Fruit fly (Drosophila melanogaster): ENCODE results near the gene CG4570.

CG4570 gene

dm6 chr3R:10856618-10857017 is at the start of gene CG4570:
TSS of gene CG4570 (plus strand) at chr3R:10856807.
- no peak for TF ChIP-seq svp (GFP tag)
- TF ChIP-seq CG6808 (GFP tag; optimal IDR thresholded peaks at IDR 0.05): no peak
- TF ChIP-seq CG16779 (tag; optimal IDR thresholded peaks at IDR 0.05): no peak
- TF ChIP-seq esn (GFP tag; optimal IDR thresholded peaks at IDR 0.05): no peak
- TF ChIP-seq CG11294 (GFP tag; IDR thresholded peaks at IDR 0.05): no peak
- TF ChIP-seq CG3032 (tag; optimal IDR thresholded peaks at IDR 0.05): no peak
- no peak for TF ChIP-seq Ets21C (GFP tag; optimal IDR thresholded peaks at IDR 0.05)
- TF ChIP-seq pdm3 (GFP tag; optimal IDR thresholded peaks at IDR 0.05): no peak
- no peak for TF ChIP-seq OdsH (GFP tag; optimal IDR thresholded peaks at IDR 0.05)
- no peak for TF ChIP-seq eg (GFP tag; IDR thresholded peaks at IDR 0.05)
- TF ChIP-seq CG32006 (GFP tag; optimal IDR thresholded peaks at IDR 0.05): no peak
- no peak for TF ChIP-seq CG11762 (GFP tag; optimal IDR thresholded peaks at IDR 0.05; ENCODE audit: insufficient read depth)
- TF ChIP-seq Hr4 (GFP tag; optimal IDR thresholded peaks at IDR 0.05): no peak

DNA sequence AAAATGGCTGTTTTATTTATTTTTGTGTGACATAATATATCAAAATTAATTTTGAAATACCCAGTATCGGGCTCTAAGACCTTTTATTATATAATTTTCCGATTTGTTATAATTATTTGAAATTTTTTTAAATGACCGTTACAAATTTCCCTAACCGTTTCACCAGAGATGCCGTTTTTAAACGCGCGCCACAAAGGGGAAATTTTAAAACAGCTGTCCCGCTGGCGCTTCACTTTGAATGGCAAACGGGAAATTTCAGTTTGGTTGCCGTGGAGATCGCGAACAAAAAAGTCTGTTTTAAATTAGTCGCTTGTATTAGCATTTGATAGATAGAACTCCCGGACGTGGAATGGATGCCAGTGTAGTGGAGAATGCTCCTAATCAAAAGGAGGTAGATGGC is 41.6 kb upstream of the CG4570 start, which contains the start of the genes CG14693 and TTLL15:
Gene CG14693, minus strand, starts transcription at position 16 of the 400 bp plus-strand sequence.
Gene TTLL15, plus strand, starts transcription at position 257 of the 400 bp plus-strand sequence.
- TF ChIP-seq lz (GFP tag; optimal IDR thresholded peaks at IDR 0.05) (no peak), CG6163 (GFP tag; IDR thresholded peaks at IDR 0.05) (no peak), CG7368 (GFP tag; optimal IDR thresholded peaks at IDR 0.05) (no peak), acj6 (GFP tag; optimal IDR thresholded peaks at IDR 0.05) (no peak), salr (GFP tag; optimal IDR thresholded peaks at IDR 0.05) (no peak), Sox15 (GFP tag; optimal IDR thresholded peaks at IDR 0.05) (no peak), Lpt (GFP tag; optimal IDR thresholded peaks at IDR 0.05) (no peak), pdm3 (GFP tag; optimal IDR thresholded peaks at IDR 0.05) (no peak), CG34406 (GFP tag; optimal IDR thresholded peaks at IDR 0.05) (no peak), spab (GFP tag; optimal IDR thresholded peaks at IDR 0.05) (no peak), Hr39 (GFP tag; optimal IDR thresholded peaks at IDR 0.05) (no peak), Ets96B (tag; optimal IDR thresholded peaks at IDR 0.05) (no peak)

- TF ChIP-seq Sox14 (GFP tag; optimal IDR thresholded peaks at IDR 0.05) (no peak), CG15336 (GFP tag; IDR thresholded peaks at IDR 0.05) (peak; percentile 26; the same call in 1 of the 2 replicates), CG6792 (GFP tag; optimal IDR thresholded peaks at IDR 0.05) (no peak), esn (GFP tag; optimal IDR thresholded peaks at IDR 0.05) (peak; percentile 15), CG8632 (GFP tag; optimal IDR thresholded peaks at IDR 0.05) (no peak), CG6276 (GFP tag; optimal IDR thresholded peaks at IDR 0.05) (peak; percentile 66), CG6854 (GFP tag; optimal IDR thresholded peaks at IDR 0.05) (peak; percentile 67), Eip93F (GFP tag; optimal IDR thresholded peaks at IDR 0.05) (no peak), eg (GFP tag; IDR thresholded peaks at IDR 0.05) (peak; percentile 35; the same call in 2 of the 3 replicates), CG16779 (tag; optimal IDR thresholded peaks at IDR 0.05) (peak; percentile 39), CG10669 (GFP tag; optimal IDR thresholded peaks at IDR 0.05) (peak; percentile 17), Lpt (GFP tag; optimal IDR thresholded peaks at IDR 0.05) (peak; percentile 48), CG1621 (tag; optimal IDR thresholded peaks at IDR 0.05) (peak; percentile 63), lz (GFP tag; optimal IDR thresholded peaks at IDR 0.05) (no peak), topi (GFP tag; optimal IDR thresholded peaks at IDR 0.05) (peak; percentile 33), CG10631 (GFP tag; optimal IDR thresholded peaks at IDR 0.05) (no peak), achi (GFP tag; optimal IDR thresholded peaks at IDR 0.05) (no peak), CG9139 (GFP tag; optimal IDR thresholded peaks at IDR 0.05) (peak; percentile 78), vri (GFP tag; optimal IDR thresholded peaks at IDR 0.05) (peak; percentile 11), spab (GFP tag; optimal IDR thresholded peaks at IDR 0.05) (peak; percentile 24), ss (GFP tag; optimal IDR thresholded peaks at IDR 0.05) (peak; percentile 57 to 77), CG6808 (GFP tag; optimal IDR thresholded peaks at IDR 0.05) (peak; percentile 47), Eip78C (GFP tag) (peak; percentile 85), dsx (GFP tag; optimal IDR thresholded peaks at IDR 0.05; ENCODE audit: poor library complexity, severe bottlenecking) (peak; percentile 72), CG6163 (GFP tag; IDR thresholded peaks at IDR 0.05) (peak; percentile 56; the same call in 2 of the 3 replicates), CG3919 (GFP tag; optimal IDR thresholded peaks at IDR 0.05) (peak; percentile 52), CG8119 (GFP tag; IDR thresholded peaks at IDR 0.05) (peak; percentile 65; the same call in 2 of the 3 replicates), fd85E (GFP tag; optimal IDR thresholded peaks at IDR 0.05) (peak; percentile 64), fkh (GFP tag; optimal IDR thresholded peaks at IDR 0.05) (peak; percentile 12), Sox102F (GFP tag; optimal IDR thresholded peaks at IDR 0.05) (peak; percentile 47)
These were observed 29.6 kb upstream of the CG4570 start, which contains the start of gene Cad86C for dm6 chr3R:10826796-10827524. TSS of gene Cad86C (plus strand) at chr3R:10827079.

Measured in whole organism, prepupa.